Worm (Caenorhabditis elegans): ENCODE results near the gene ceh-22.

ceh-22 gene

DNA sequence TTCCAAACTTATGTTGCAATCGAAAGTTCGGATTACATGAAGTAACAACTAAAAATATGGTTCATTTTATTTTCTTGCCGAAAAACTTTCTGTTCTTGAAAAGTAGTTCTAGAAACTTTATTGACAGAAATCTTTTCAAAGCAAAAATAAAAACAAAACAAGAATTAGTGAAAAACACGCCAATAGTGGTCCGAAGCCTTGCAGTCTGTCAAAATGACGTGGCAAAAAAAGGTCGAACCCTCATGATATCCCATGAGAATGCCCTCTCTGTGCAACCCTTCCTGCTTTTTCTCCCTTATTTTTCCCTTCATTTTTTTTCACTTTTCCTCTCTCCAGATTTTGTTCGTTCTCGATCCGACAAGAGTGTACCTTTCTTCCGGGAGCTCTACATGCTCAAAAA is 27.4 kb downstream of the ceh-22 start:
- TF ChIP-seq spr-3 (GFP tag; optimal IDR thresholded peaks at IDR 0.05) (no peak), ceh-44 (GFP tag; IDR thresholded peaks at IDR 0.05) (no peak), hif-1 (tag; optimal IDR thresholded peaks at IDR 0.05) (no peak), unc-62 (GFP tag; optimal IDR thresholded peaks at IDR 0.05 in 1 of 2) (peak in 1 of 2 experiments; percentile 79), unc-62 (tag; optimal IDR thresholded peaks at IDR 0.05) (no peak), aha-1 (tag) (peak; percentile 52), hmg-1.1 (GFP tag; IDR thresholded peaks at IDR 0.05) (no peak), aly-2 (tag; optimal IDR thresholded peaks at IDR 0.05) (no peak), ama-1 (optimal IDR thresholded peaks at IDR 0.05) (no peak), ztf-11 (tag; optimal IDR thresholded peaks at IDR 0.05) (no peak), vab-7 (GFP tag; IDR thresholded peaks at IDR 0.05) (no peak)

DNA sequence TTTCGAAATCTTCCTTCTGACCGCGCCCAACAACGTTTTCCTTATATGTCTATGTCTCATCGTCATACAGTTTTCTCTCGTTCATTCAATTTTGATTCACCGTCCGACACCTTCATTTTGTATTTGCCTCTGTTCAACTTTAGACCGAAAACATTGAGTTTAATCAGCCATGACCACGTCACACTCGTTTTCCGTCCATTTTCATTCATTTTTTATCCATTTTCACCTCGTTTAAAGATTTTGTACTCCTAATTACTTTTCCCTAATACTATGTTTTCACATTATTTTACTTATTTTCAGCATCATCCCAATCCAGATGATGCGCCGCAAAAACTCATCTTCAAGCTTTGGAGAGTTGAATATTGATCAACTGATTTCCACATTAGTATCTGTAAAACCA is 30.5 kb downstream of the ceh-22 start, which contains the start of gene pph-1:
TSS of gene pph-1 (plus strand) at position 301 of the 400 bp plus-strand sequence.
- TF ChIP-seq F10B5.3 (tag; optimal IDR thresholded peaks at IDR 0.05) (no peak), daf-8 (GFP tag; IDR thresholded peaks at IDR 0.05) (no peak), hlh-30 (tag; optimal IDR thresholded peaks at IDR 0.05; ENCODE audit: insufficient read depth) (no peak), duxl-1 (tag; optimal IDR thresholded peaks at IDR 0.05; ENCODE audit: poor library complexity) (no peak), zag-1 (tag; optimal IDR thresholded peaks at IDR 0.05) (no peak), daf-12 (tag; optimal IDR thresholded peaks at IDR 0.05) (no peak), ctbp-1 (GFP tag; IDR thresholded peaks at IDR 0.05) (no peak), mdt-29 (GFP tag; IDR thresholded peaks at IDR 0.05) (no peak), F26F4.8 (GFP tag; conservative IDR thresholded peaks at IDR 0.05) (no peak), F37D6.2 (tag; optimal IDR thresholded peaks at IDR 0.05) (no peak), fos-1 (tag; optimal IDR thresholded peaks at IDR 0.05) (no peak), Y75B8A.6 (GFP tag; IDR thresholded peaks at IDR 0.05) (no peak)

DNA sequence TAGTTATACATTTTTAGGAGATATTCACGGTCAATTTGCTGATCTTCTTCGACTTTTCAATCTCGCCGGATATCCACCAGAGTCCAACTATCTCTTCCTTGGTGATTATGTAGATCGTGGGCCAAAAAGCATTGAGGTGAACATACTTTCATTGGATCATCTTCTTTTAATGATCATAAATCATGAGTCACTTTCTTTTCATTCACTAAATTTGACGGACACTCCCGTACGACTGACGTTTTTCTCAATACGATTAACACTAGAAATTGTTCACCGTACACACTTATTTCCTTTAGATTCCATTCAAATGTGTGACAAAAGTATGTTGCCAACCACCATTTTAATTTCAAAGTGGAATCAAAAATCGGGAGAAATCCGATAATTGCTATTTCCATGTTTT is 31.2 kb downstream of the ceh-22 start:
- TF ChIP-seq ceh-32 (tag; optimal IDR thresholded peaks at IDR 0.05; ENCODE audit: poor library complexity): no peak
- peak in 1 of 2 experiments; percentile 83 for TF ChIP-seq unc-62 (GFP tag; optimal IDR thresholded peaks at IDR 0.05 in 1 of 2)
- no peak for TF ChIP-seq unc-62 (tag; optimal IDR thresholded peaks at IDR 0.05)
- no peak for TF ChIP-seq arid-1 (GFP tag; conservative IDR thresholded peaks at IDR 0.05)
- TF ChIP-seq D1046.2 (GFP tag; IDR thresholded peaks at IDR 0.05): no peak

DNA sequence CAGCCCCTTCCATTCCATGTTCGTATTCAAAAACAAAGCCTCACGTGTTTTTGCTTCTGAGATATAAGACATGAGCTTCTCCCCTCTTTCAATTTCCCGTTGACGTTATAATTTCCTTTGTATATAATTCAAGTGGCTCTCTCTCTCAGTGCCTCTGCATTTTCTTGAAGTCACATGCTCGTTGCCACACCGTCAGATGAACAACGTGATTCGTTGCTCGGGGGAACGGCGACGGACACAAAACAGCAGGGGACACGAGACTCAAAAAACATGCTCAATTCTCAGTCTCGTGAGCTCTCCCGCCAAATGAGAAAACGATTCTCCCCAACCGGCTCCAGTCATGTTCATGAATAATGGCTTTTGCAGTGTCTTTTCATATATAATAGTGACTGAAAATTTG is 36.6 kb downstream of the ceh-22 start:
- peak; percentile 70 for TF ChIP-seq hlh-30 (tag; optimal IDR thresholded peaks at IDR 0.05; ENCODE audit: insufficient read depth)
- TF ChIP-seq duxl-1 (tag; optimal IDR thresholded peaks at IDR 0.05; ENCODE audit: poor library complexity): no peak
- no peak for TF ChIP-seq mdt-29 (GFP tag; IDR thresholded peaks at IDR 0.05)
- no peak for TF ChIP-seq arid-1 (GFP tag; conservative IDR thresholded peaks at IDR 0.05)
- peak; percentile 15 for TF ChIP-seq rbr-2 (tag; optimal IDR thresholded peaks at IDR 0.05)
- TF ChIP-seq lin-13 (GFP tag; optimal IDR thresholded peaks at IDR 0.05): no peak

DNA sequence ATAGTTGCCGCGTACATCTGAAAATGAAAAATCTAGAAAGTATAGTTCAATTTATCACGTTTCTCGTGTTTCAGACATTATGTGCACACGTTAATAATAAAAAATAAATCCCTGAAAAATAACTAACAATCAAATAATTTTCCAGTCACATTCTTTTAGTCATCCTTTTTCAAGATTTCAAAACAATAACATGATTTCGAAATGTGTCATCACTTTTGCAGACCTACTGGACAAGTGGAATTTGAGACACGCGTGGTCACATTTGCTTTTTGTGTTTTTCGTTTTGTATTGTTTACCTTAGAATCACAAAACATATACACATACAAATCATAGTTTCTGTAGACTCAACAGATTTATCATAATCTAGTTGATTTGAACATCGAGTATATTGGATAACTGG is 37.7 kb downstream of the ceh-22 start:
- TF ChIP-seq aha-1 (tag): no peak
- peak; percentile 22 for TF ChIP-seq hlh-30 (tag; optimal IDR thresholded peaks at IDR 0.05; ENCODE audit: insufficient read depth)

DNA sequence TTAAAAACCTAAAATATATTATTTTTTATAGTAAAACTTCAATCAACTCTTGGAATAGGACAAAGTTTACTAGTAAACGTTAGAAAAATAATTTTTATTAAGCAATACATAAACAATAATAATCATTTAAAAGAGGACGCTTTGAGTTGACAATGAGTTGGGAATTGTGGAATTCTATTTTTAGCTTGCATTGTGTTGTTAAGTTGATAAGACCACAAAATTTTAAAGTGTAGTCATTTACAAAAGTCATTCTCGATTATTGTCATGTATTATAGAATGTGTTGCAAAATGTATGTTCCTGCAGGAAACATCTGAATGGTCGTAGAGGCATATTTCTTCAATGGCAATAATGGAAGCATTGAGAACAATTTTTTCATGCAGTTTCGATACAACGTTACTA is 39.3 kb downstream of the ceh-22 start:
- TF ChIP-seq nhr-28 (tag; optimal IDR thresholded peaks at IDR 0.05) (peak; percentile 72), Y105C5A.15 (GFP tag; IDR thresholded peaks at IDR 0.05) (no peak), dve-1 (tag; optimal IDR thresholded peaks at IDR 0.05; ENCODE audit: insufficient read depth) (peak; percentile 50)
